Fruit fly (Drosophila melanogaster) whole organism, embryonic: ENCODE data around the gene Pif1.

Source experiments
- B-H2 ChIP-seq: fragments of 200-800 bp; sonication (Bioruptor generic); optimal IDR thresholded peaks from 2 replicates; lab custom pipeline; 2018; ENCODE audit warnings: missing biosample characterization, mild to moderate bottlenecking, missing genetic modification characterization
- Blimp-1 ChIP-seq: fragments of 200-800 bp; sonication (Bioruptor generic); optimal IDR thresholded peaks from 3 replicates; lab custom pipeline; 2018; ENCODE audit warnings: missing biosample characterization, missing genetic modification characterization, mild to moderate bottlenecking, moderate library complexity, missing genetic modification reagents
- C15 ChIP-seq: fragments of 200-800 bp; sonication (Bioruptor generic); IDR thresholded peaks from 3 replicates; pipeline ENCODE4 v1.3.6; 2022; ENCODE audit warnings: missing biosample characterization, missing genetic modification characterization
- CG10462 ChIP-seq: fragments of 200-800 bp; sonication (Bioruptor generic); optimal IDR thresholded peaks from 2 replicates; lab custom pipeline; 2016; ENCODE audit warnings: missing biosample characterization, missing genetic modification characterization
- CG11504 ChIP-seq: fragments of 200-800 bp; sonication (Bioruptor generic); optimal IDR thresholded peaks from 3 replicates; lab custom pipeline; 2019; ENCODE audit warnings: missing biosample characterization, mild to moderate bottlenecking, missing genetic modification characterization, moderate library complexity
- CG12219 ChIP-seq: fragments of 200-800 bp; sonication (Bioruptor generic); optimal IDR thresholded peaks from 3 replicates; lab custom pipeline; 2018; ENCODE audit warnings: missing biosample characterization, mild to moderate bottlenecking, missing genetic modification characterization
- CG12236 ChIP-seq: fragments of 200-800 bp; sonication (Bioruptor generic); optimal IDR thresholded peaks from 2 replicates; lab custom pipeline; 2016; ENCODE audit warnings: missing biosample characterization, missing genetic modification characterization
- CG13123 ChIP-seq: fragments of 200-800 bp; sonication (Bioruptor generic); optimal IDR thresholded peaks from 2 replicates; lab custom pipeline; 2016; ENCODE audit warnings: missing biosample characterization, missing genetic modification characterization
- CG14014 ChIP-seq: fragments of 200-800 bp; sonication (Bioruptor generic); IDR thresholded peaks from 2 replicates; pipeline ENCODE4 v1.3.6; 2022; ENCODE audit warnings: missing biosample characterization, missing genetic modification characterization
- CG14050 ChIP-seq: fragments of 200-800 bp; sonication (Bioruptor generic); IDR thresholded peaks from 3 replicates; pipeline ENCODE4 v1.3.6; 2022; ENCODE audit warnings: missing biosample characterization, missing genetic modification characterization
- CG17568 ChIP-seq: fragments of 200-800 bp; sonication (Bioruptor generic); optimal IDR thresholded peaks from 2 replicates; lab custom pipeline; 2018; ENCODE audit warnings: missing biosample characterization, mild to moderate bottlenecking, missing genetic modification characterization, moderate library complexity
- CG17612 ChIP-seq: fragments of 200-800 bp; sonication (Bioruptor generic); IDR thresholded peaks from 2 replicates; pipeline ENCODE4 v1.3.6; 2022; ENCODE audit warnings: missing biosample characterization, missing genetic modification characterization
- CG18262 ChIP-seq: fragments of 200-800 bp; optimal IDR thresholded peaks from 3 replicates; lab custom pipeline; 2019; ENCODE audit warnings: missing biosample characterization, mild to moderate bottlenecking, missing genetic modification characterization, moderate library complexity
- CG1832 ChIP-seq: fragments of 200-800 bp; sonication (Bioruptor generic); optimal IDR thresholded peaks from 2 replicates; lab custom pipeline; 2017; ENCODE audit warnings: missing biosample characterization, mild to moderate bottlenecking, missing genetic modification characterization, inconsistent platforms
- CG2129 ChIP-seq: fragments of 200-800 bp; sonication (Bioruptor generic); IDR thresholded peaks from 2 replicates; pipeline ENCODE4 v1.3.6; 2022; ENCODE audit warnings: missing biosample characterization, missing genetic modification characterization; ENCODE audit not compliant: partially characterized antibody
- CG2712 ChIP-seq: fragments of 200-800 bp; optimal IDR thresholded peaks from 3 replicates; lab custom pipeline; 2019; ENCODE audit warnings: missing biosample characterization, mild to moderate bottlenecking, missing genetic modification characterization, moderate library complexity
- CG2889 ChIP-seq: fragments of 200-800 bp; sonication (Bioruptor generic); IDR thresholded peaks from 3 replicates; pipeline ENCODE4 v1.3.6; 2022; ENCODE audit warnings: missing biosample characterization, missing genetic modification characterization
- CG31224 ChIP-seq: fragments of 200-800 bp; sonication (Bioruptor generic); IDR thresholded peaks from 2 replicates; pipeline ENCODE4 v1.3.6; 2022; ENCODE audit warnings: missing biosample characterization, missing genetic modification characterization
- CG32767 ChIP-seq: fragments of 200-800 bp; sonication (Bioruptor generic); IDR thresholded peaks from 2 replicates; pipeline ENCODE4 v1.3.6; 2022; ENCODE audit warnings: missing biosample characterization, missing genetic modification characterization
- CG4707 ChIP-seq: fragments of 200-800 bp; sonication (Bioruptor generic); optimal IDR thresholded peaks from 2 replicates; lab custom pipeline; 2018; ENCODE audit warnings: missing biosample characterization, mild to moderate bottlenecking, missing genetic modification characterization, moderate library complexity
- CG4820 ChIP-seq: fragments of 200-800 bp; sonication (Bioruptor generic); optimal IDR thresholded peaks from 3 replicates; lab custom pipeline; 2016; ENCODE audit warnings: missing biosample characterization, missing genetic modification characterization
- CG7372 ChIP-seq: fragments of 200-800 bp; sonication (Bioruptor generic); IDR thresholded peaks from 2 replicates; pipeline ENCODE4 v1.3.6; 2022; ENCODE audit warnings: missing biosample characterization, missing genetic modification characterization
- CG7786 ChIP-seq: fragments of 200-800 bp; sonication (Bioruptor generic); optimal IDR thresholded peaks from 2 replicates; lab custom pipeline; 2016; ENCODE audit warnings: missing biosample characterization, missing genetic modification characterization
- CG7987 ChIP-seq: fragments of 200-800 bp; sonication (Bioruptor generic); optimal IDR thresholded peaks from 2 replicates; lab custom pipeline; 2018; ENCODE audit warnings: missing biosample characterization, mild to moderate bottlenecking, missing genetic modification characterization, moderate library complexity
- CG8089 ChIP-seq: fragments of 200-800 bp; sonication (Bioruptor generic); optimal IDR thresholded peaks from 3 replicates; lab custom pipeline; 2016; ENCODE audit warnings: missing biosample characterization, missing genetic modification characterization
- CG8388 ChIP-seq: fragments of 200-800 bp; sonication (Bioruptor generic); optimal IDR thresholded peaks from 2 replicates; lab custom pipeline; 2019; ENCODE audit warnings: missing biosample characterization, mild to moderate bottlenecking, missing genetic modification characterization, moderate library complexity
- CG8478 ChIP-seq: fragments of >200 bp; optimal IDR thresholded peaks from 2 replicates; lab custom pipeline; 2018
- CTCF ChIP-seq: fragments of 200-800 bp; sonication (Bioruptor generic); optimal IDR thresholded peaks from 2 replicates; lab custom pipeline; 2017; ENCODE audit warnings: missing biosample characterization, mild to moderate bottlenecking, missing genetic modification characterization, moderate library complexity
- Camta ChIP-seq: fragments of 200-800 bp; sonication (Bioruptor generic); optimal IDR thresholded peaks from 2 replicates; lab custom pipeline; 2016; ENCODE audit warnings: missing biosample characterization, missing genetic modification characterization
- ERR ChIP-seq: fragments of 200-800 bp; sonication (Bioruptor generic); optimal IDR thresholded peaks from 2 replicates; lab custom pipeline; 2016; ENCODE audit warnings: missing biosample characterization, missing genetic modification characterization
- HLH54F ChIP-seq: fragments of 200-800 bp; sonication (Bioruptor generic); optimal IDR thresholded peaks from 3 replicates; lab custom pipeline; 2016; ENCODE audit warnings: missing biosample characterization, missing genetic modification characterization
- Hmr ChIP-seq: fragments of 200-800 bp; sonication (Bioruptor generic); optimal IDR thresholded peaks from 3 replicates; lab custom pipeline; 2017; ENCODE audit warnings: mild to moderate bottlenecking, missing biosample characterization, missing genetic modification reagents, missing genetic modification characterization
- Lhr ChIP-seq: fragments of 200-800 bp; sonication (Bioruptor generic); optimal IDR thresholded peaks from 3 replicates; lab custom pipeline; 2017; ENCODE audit warnings: mild to moderate bottlenecking, missing biosample characterization, missing genetic modification reagents, missing genetic modification characterization
- Neu2 ChIP-seq: fragments of 200-800 bp; sonication (Bioruptor generic); optimal IDR thresholded peaks from 3 replicates; lab custom pipeline; 2016; ENCODE audit warnings: missing biosample characterization, missing genetic modification characterization, borderline replicate concordance
- Scr ChIP-seq: fragments of 200-800 bp; sonication (Bioruptor generic); IDR thresholded peaks from 2 replicates; pipeline ENCODE4 v1.3.6; 2022; ENCODE audit warnings: missing biosample characterization, missing genetic modification characterization; ENCODE audit not compliant: partially characterized antibody
- Tbp ChIP-seq: fragments of >200 bp; optimal IDR thresholded peaks from 2 replicates; lab custom pipeline; 2018; ENCODE audit warnings: missing biosample characterization, missing genetic modification characterization
- aop ChIP-seq: fragments of 200-800 bp; sonication (Bioruptor generic); IDR thresholded peaks from 2 replicates; pipeline ENCODE4 v1.3.6; 2022; ENCODE audit warnings: missing biosample characterization, missing genetic modification characterization
- bcd ChIP-seq: fragments of 200-800 bp; sonication (Bioruptor generic); optimal IDR thresholded peaks from 2 replicates; lab custom pipeline; 2017; ENCODE audit warnings: missing biosample characterization, mild to moderate bottlenecking, missing genetic modification characterization
- br ChIP-seq: fragments of >200 bp; optimal IDR thresholded peaks from 2 replicates; lab custom pipeline; 2017
- cad ChIP-seq: fragments of >200 bp; optimal IDR thresholded peaks from 2 replicates; lab custom pipeline; 2017; ENCODE audit warnings: missing biosample characterization, missing genetic modification characterization
- dmrt11E ChIP-seq: fragments of 200-800 bp; sonication (Bioruptor generic); optimal IDR thresholded peaks from 3 replicates; lab custom pipeline; 2018; ENCODE audit warnings: missing biosample characterization, mild to moderate bottlenecking, missing genetic modification characterization, moderate library complexity
- dmrt99B ChIP-seq: fragments of 200-800 bp; sonication (Bioruptor generic); optimal IDR thresholded peaks from 2 replicates; lab custom pipeline; 2018; ENCODE audit warnings: missing biosample characterization, mild to moderate bottlenecking, missing genetic modification characterization, moderate library complexity
- esg ChIP-seq: fragments of 200-800 bp; sonication (Bioruptor generic); conservative IDR thresholded peaks from 2 replicates; pipeline ENCODE4 v1.3.6; 2022; ENCODE audit warnings: missing biosample characterization, missing genetic modification characterization
- fd96Cb ChIP-seq: fragments of 200-800 bp; sonication (Bioruptor generic); optimal IDR thresholded peaks from 2 replicates; lab custom pipeline; 2018; ENCODE audit warnings: missing biosample characterization, mild to moderate bottlenecking, missing genetic modification characterization, moderate library complexity
- her ChIP-seq: fragments of 200-800 bp; sonication (Bioruptor generic); optimal IDR thresholded peaks from 2 replicates; lab custom pipeline; 2016; ENCODE audit warnings: missing biosample characterization, missing genetic modification characterization
- nerfin-2 ChIP-seq: fragments of 200-800 bp; sonication (Bioruptor generic); IDR thresholded peaks from 2 replicates; pipeline ENCODE4 v1.3.6; 2022; ENCODE audit warnings: missing biosample characterization, missing genetic modification characterization; ENCODE audit not compliant: partially characterized antibody
- pnt ChIP-seq: fragments of 200-800 bp; sonication (Bioruptor generic); optimal IDR thresholded peaks from 3 replicates; lab custom pipeline; 2016; ENCODE audit warnings: missing biosample characterization, missing genetic modification characterization
- sens ChIP-seq: fragments of 200-800 bp; sonication (Bioruptor generic); peaks from one replicate; lab custom pipeline; 2016; ENCODE audit warnings: missing biosample characterization, missing genetic modification characterization
- sens-2 ChIP-seq: fragments of 200-800 bp; sonication (Bioruptor generic); IDR thresholded peaks from 2 replicates; pipeline ENCODE4 v1.3.6; 2022; ENCODE audit warnings: missing biosample characterization, missing genetic modification characterization
- sr ChIP-seq: fragments of 200-800 bp; sonication (Bioruptor generic); IDR thresholded peaks from 3 replicates; pipeline ENCODE4 v1.3.6; 2022; ENCODE audit warnings: missing biosample characterization, missing genetic modification characterization
- tio ChIP-seq: fragments of 200-800 bp; sonication (Bioruptor generic); optimal IDR thresholded peaks from 2 replicates; lab custom pipeline; 2017; ENCODE audit warnings: missing biosample characterization, missing genetic modification characterization, inconsistent platforms
- tna ChIP-seq: fragments of 200-800 bp; sonication (Bioruptor generic); IDR thresholded peaks from 2 replicates; pipeline ENCODE4 v1.3.6; 2022; ENCODE audit warnings: missing biosample characterization, missing genetic modification characterization; ENCODE audit not compliant: partially characterized antibody
- vnd ChIP-seq: fragments of 200-800 bp; sonication (Bioruptor generic); IDR thresholded peaks from 3 replicates; pipeline ENCODE4 v1.3.6; 2022; ENCODE audit warnings: missing biosample characterization, missing genetic modification characterization; ENCODE audit not compliant: partially characterized antibody

Pif1 gene

DNA sequence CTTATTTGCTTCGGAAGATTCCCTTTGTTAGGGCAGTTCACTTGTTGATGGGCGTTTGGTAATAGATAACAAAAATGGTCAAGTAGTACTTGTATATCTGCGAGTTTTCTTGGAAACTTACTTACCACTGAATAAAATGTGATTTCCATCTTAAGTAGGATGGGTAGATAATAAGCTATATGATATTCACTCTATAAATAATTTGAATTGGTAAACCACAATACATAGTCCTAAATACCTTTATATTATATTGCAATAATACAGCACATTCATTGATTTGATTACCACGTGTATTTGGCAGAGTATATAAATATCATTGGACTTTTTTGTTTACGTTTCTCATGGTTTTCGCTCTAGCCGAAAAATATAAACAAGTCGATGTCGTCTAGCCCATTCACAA lies 6.1 kb upstream of the Pif1 start (continued):
- TF ChIP-seq aop (no peak), CG2889 (GFP tag; lab: Robert Waterston, UW) (0 out of 3 replicates have a peak, but pooled peaks have one; percentile 27), CTCF (GFP tag; lab: Kevin White, UChicago) (no peak), CG11504 (peak; percentile 77), sens (GFP tag; lab: Kevin White, UChicago) (peak; percentile 88), br (lab: Kevin White, UChicago) (no peak), C15 (GFP tag; lab: Robert Waterston, UW) (no peak), Lhr (no peak), Camta (peak; percentile 20), CG8089 (GFP tag; lab: Kevin White, UChicago) (no peak), sr (GFP tag; lab: Robert Waterston, UW) (no peak), CG8478 (lab: Kevin White, UChicago) (no peak), bcd (GFP tag; lab: Kevin White, UChicago) (peak; percentile 49), CG14014 (GFP tag; lab: Robert Waterston, UW) (peak; percentile 49; the same call in 1 of the 2 replicates), HLH54F (GFP tag; lab: Kevin White, UChicago) (peak; percentile 53), vnd (no peak), CG31224 (GFP tag; lab: Robert Waterston, UW) (no peak), CG13123 (GFP tag; lab: Kevin White, UChicago) (no peak), tna (GFP tag; lab: Robert Waterston, UW) (no peak), Hmr (GFP tag; lab: Kevin White, UChicago) (peak; percentile 73), pnt (no peak), nerfin-2 (GFP tag; lab: Robert Waterston, UW) (no peak), Neu2 (GFP tag; lab: Kevin White, UChicago) (no peak), CG32767 (peak; percentile 46; the same call in 1 of the 2 replicates), her (GFP tag; lab: Kevin White, UChicago) (no peak), sens-2 (no peak), CG17612 (GFP tag; lab: Robert Waterston, UW) (no peak), cad (GFP tag; lab: Kevin White, UChicago) (no peak), CG18262 (peak; percentile 66), esg (peak; percentile 59), ERR (GFP tag; lab: Kevin White, UChicago) (no peak), CG2712 (tag; lab: Kevin White, UChicago) (peak; percentile 66), CG7786 (peak; percentile 47), fd96Cb (tag; lab: Kevin White, UChicago) (peak; percentile 65), CG10462 (GFP tag; lab: Kevin White, UChicago) (no peak), CG2129 (GFP tag; lab: Robert Waterston, UW) (no peak), dmrt11E (peak; percentile 26), Scr (GFP tag; lab: Robert Waterston, UW) (no peak), CG4820 (GFP tag; lab: Kevin White, UChicago) (peak; percentile 9), CG1832 (GFP tag; lab: Kevin White, UChicago) (no peak), Blimp-1 (no peak), dmrt99B (tag; lab: Kevin White, UChicago) (peak; percentile 78), Tbp (no peak), CG7987 (GFP tag; lab: Kevin White, UChicago) (peak; percentile 31), CG14050 (no peak; the same call in 2 of the 3 replicates), tio (peak; percentile 12), B-H2 (GFP tag; lab: Kevin White, UChicago) (no peak), CG8388 (GFP tag; lab: Kevin White, UChicago) (peak; percentile 27), CG7372 (peak; percentile 39; the same call in 1 of the 2 replicates), CG17568 (GFP tag; lab: Kevin White, UChicago) (peak; percentile 66), CG4707 (GFP tag; lab: Kevin White, UChicago) (no peak), CG12219 (GFP tag; lab: Kevin White, UChicago) (peak; percentile 24), CG12236 (GFP tag; lab: Kevin White, UChicago) (no peak)
